Fruit fly (Drosophila melanogaster) whole organism, embryonic: Measurements from ENCODE around the gene spn-B.

Experiments
- B-H2 ChIP-seq: fragments of 200-800 bp; sonication (Bioruptor generic); optimal IDR thresholded peaks from 2 replicates; lab custom pipeline; 2018; ENCODE audit warnings: missing biosample characterization, mild to moderate bottlenecking, missing genetic modification characterization
- CG10431 ChIP-seq: fragments of 200-800 bp; sonication (Bioruptor generic); optimal IDR thresholded peaks from 3 replicates; lab custom pipeline; 2018; ENCODE audit warnings: missing biosample characterization, mild to moderate bottlenecking, missing genetic modification characterization
- CG10543 ChIP-seq: fragments of 200-800 bp; sonication (Bioruptor generic); optimal IDR thresholded peaks from 3 replicates; lab custom pipeline; 2017; ENCODE audit warnings: missing biosample characterization, mild to moderate bottlenecking, missing genetic modification characterization, moderate library complexity
- CG11085 ChIP-seq: fragments of 200-800 bp; sonication (Bioruptor generic); IDR thresholded peaks from 2 replicates; pipeline ENCODE4 v1.3.6; 2022; ENCODE audit warnings: missing biosample characterization, missing genetic modification characterization
- CG11504 ChIP-seq: fragments of 200-800 bp; sonication (Bioruptor generic); optimal IDR thresholded peaks from 3 replicates; lab custom pipeline; 2019; ENCODE audit warnings: missing biosample characterization, mild to moderate bottlenecking, missing genetic modification characterization, moderate library complexity
- CG13287 ChIP-seq: fragments of 200-800 bp; sonication (Bioruptor generic); IDR thresholded peaks from 2 replicates; pipeline ENCODE4 v1.3.6; 2022; ENCODE audit warnings: missing biosample characterization, missing genetic modification characterization; ENCODE audit not compliant: partially characterized antibody
- CG13894 ChIP-seq: fragments of 200-800 bp; sonication (Bioruptor generic); optimal IDR thresholded peaks from 3 replicates; lab custom pipeline; 2018; ENCODE audit warnings: missing biosample characterization, mild to moderate bottlenecking, missing genetic modification characterization, moderate library complexity
- CG15269 ChIP-seq: fragments of 200-800 bp; sonication (Bioruptor generic); optimal IDR thresholded peaks from 2 replicates; lab custom pipeline; 2018; ENCODE audit warnings: missing biosample characterization, mild to moderate bottlenecking, missing genetic modification characterization, moderate library complexity
- CG15479 ChIP-seq: fragments of 200-800 bp; sonication (Bioruptor generic); optimal IDR thresholded peaks from 3 replicates; lab custom pipeline; 2019; ENCODE audit warnings: missing biosample characterization, mild to moderate bottlenecking, missing genetic modification characterization, moderate library complexity
- CG17361 ChIP-seq: fragments of 200-800 bp; sonication (Bioruptor generic); IDR thresholded peaks from 3 replicates; pipeline ENCODE4 v1.3.6; 2022; ENCODE audit warnings: missing biosample characterization, missing genetic modification characterization
- CG18599 ChIP-seq: fragments of 200-800 bp; sonication (Bioruptor generic); optimal IDR thresholded peaks from 3 replicates; lab custom pipeline; 2017; ENCODE audit warnings: missing biosample characterization, missing genetic modification characterization, mild to moderate bottlenecking, moderate library complexity, missing genetic modification reagents
- CG2199 ChIP-seq: fragments of 200-800 bp; sonication (Bioruptor generic); IDR thresholded peaks from 3 replicates; pipeline ENCODE4 v1.3.6; 2022; ENCODE audit warnings: missing biosample characterization, missing genetic modification characterization
- CG32532 ChIP-seq: fragments of 200-800 bp; sonication (Bioruptor generic); IDR thresholded peaks from 2 replicates; pipeline ENCODE4 v1.3.6; 2022; ENCODE audit warnings: missing biosample characterization, missing genetic modification characterization
- CG5180 ChIP-seq: fragments of 200-800 bp; sonication (Bioruptor generic); optimal IDR thresholded peaks from 3 replicates; lab custom pipeline; 2017; ENCODE audit warnings: missing biosample characterization, missing genetic modification characterization, mild to moderate bottlenecking, moderate library complexity, missing genetic modification reagents
- CG6175 ChIP-seq: fragments of 200-800 bp; sonication (Bioruptor generic); IDR thresholded peaks from 3 replicates; pipeline ENCODE4 v1.3.6; 2022; ENCODE audit warnings: missing biosample characterization, missing genetic modification characterization
- CG6683 ChIP-seq: fragments of 200-800 bp; sonication (Bioruptor generic); optimal IDR thresholded peaks from 2 replicates; lab custom pipeline; 2017; ENCODE audit warnings: missing biosample characterization, mild to moderate bottlenecking, missing genetic modification characterization, missing genetic modification reagents
- CG6813 ChIP-seq: fragments of 200-800 bp; sonication (Bioruptor generic); optimal IDR thresholded peaks from 2 replicates; lab custom pipeline; 2017; ENCODE audit warnings: missing biosample characterization, missing genetic modification characterization, mild to moderate bottlenecking, moderate library complexity, missing genetic modification reagents
- CG7271 ChIP-seq: fragments of 200-800 bp; sonication (Bioruptor generic); optimal IDR thresholded peaks from 2 replicates; lab custom pipeline; 2018; ENCODE audit warnings: missing biosample characterization, mild to moderate bottlenecking, missing genetic modification characterization, moderate library complexity
- CG7839 ChIP-seq: fragments of 200-800 bp; sonication (Bioruptor generic); optimal IDR thresholded peaks from 3 replicates; lab custom pipeline; 2018; ENCODE audit warnings: missing biosample characterization, mild to moderate bottlenecking, missing genetic modification characterization, moderate library complexity
- CG9215 ChIP-seq: fragments of 200-800 bp; sonication (Bioruptor generic); IDR thresholded peaks from 2 replicates; pipeline ENCODE4 v1.3.6; 2022; ENCODE audit warnings: missing biosample characterization, missing genetic modification characterization
- CTCF ChIP-seq: fragments of 200-800 bp; sonication (Bioruptor generic); optimal IDR thresholded peaks from 2 replicates; lab custom pipeline; 2017; ENCODE audit warnings: missing biosample characterization, mild to moderate bottlenecking, missing genetic modification characterization, moderate library complexity
- D19A ChIP-seq: fragments of 200-800 bp; optimal IDR thresholded peaks from 3 replicates; lab custom pipeline; 2019; ENCODE audit warnings: missing biosample characterization, mild to moderate bottlenecking, missing genetic modification characterization, moderate library complexity
- GATAe ChIP-seq: fragments of 200-800 bp; sonication (Bioruptor generic); conservative IDR thresholded peaks from 2 replicates; pipeline ENCODE4 v1.3.6; 2022; ENCODE audit warnings: missing biosample characterization, missing genetic modification characterization
- Gsc ChIP-seq: fragments of 200-800 bp; sonication (Bioruptor generic); IDR thresholded peaks from 2 replicates; pipeline ENCODE4 v1.3.6; 2022; ENCODE audit warnings: missing biosample characterization, missing genetic modification characterization
- Hmr ChIP-seq: fragments of 200-800 bp; sonication (Bioruptor generic); optimal IDR thresholded peaks from 3 replicates; lab custom pipeline; 2017; ENCODE audit warnings: mild to moderate bottlenecking, missing biosample characterization, missing genetic modification reagents, missing genetic modification characterization
- Hr78 ChIP-seq, 2 experiments: fragments of 200-800 bp in 1 of 2; fragments of >200 bp in 1 of 2; sonication (Bioruptor generic) in 1 of 2; optimal IDR thresholded peaks; 2 replicates each; lab custom pipeline; 2017 to 2019; ENCODE audit warnings: missing biosample characterization in 2 of 2, missing genetic modification characterization in 2 of 2, mild to moderate bottlenecking in 1 of 2, moderate library complexity in 1 of 2
- Lim3 ChIP-seq: fragments of 200-800 bp; sonication (Bioruptor generic); IDR thresholded peaks from 2 replicates; pipeline ENCODE4 v1.3.6; 2022; ENCODE audit warnings: missing biosample characterization, missing genetic modification characterization
- MBD-R2 ChIP-seq: fragments of 200-800 bp; sonication (Bioruptor generic); IDR thresholded peaks from 2 replicates; pipeline ENCODE4 v1.3.6; 2022; ENCODE audit warnings: missing biosample characterization, missing genetic modification characterization
- Med ChIP-seq: fragments of 200-800 bp; sonication (Bioruptor generic); peaks from one replicate; lab custom pipeline; 2016; ENCODE audit warnings: missing biosample characterization, missing genetic modification characterization, mild to moderate bottlenecking, inconsistent platforms, moderate library complexity
- Myb ChIP-seq: fragments of 200-800 bp; sonication (Bioruptor generic); optimal IDR thresholded peaks from 2 replicates; lab custom pipeline; 2016; ENCODE audit warnings: missing biosample characterization, missing genetic modification characterization
- Optix ChIP-seq: fragments of 200-800 bp; sonication (Bioruptor generic); IDR thresholded peaks from 3 replicates; pipeline ENCODE4 v1.3.6; 2022; ENCODE audit warnings: missing biosample characterization, missing genetic modification characterization
- Rfx ChIP-seq: fragments of 200-800 bp; sonication (Bioruptor generic); IDR thresholded peaks from 2 replicates; pipeline ENCODE4 v1.3.6; 2022; ENCODE audit warnings: missing biosample characterization, missing genetic modification characterization
- ase ChIP-seq: fragments of 200-800 bp; sonication (Bioruptor generic); IDR thresholded peaks from 3 replicates; pipeline ENCODE4 v1.3.6; 2022; ENCODE audit warnings: missing biosample characterization, missing genetic modification characterization
- cwo ChIP-seq: fragments of 200-800 bp; sonication (Bioruptor generic); optimal IDR thresholded peaks from 3 replicates; lab custom pipeline; 2017; ENCODE audit warnings: missing biosample characterization, missing genetic modification characterization, mild to moderate bottlenecking, moderate library complexity, missing genetic modification reagents
- dpn ChIP-seq, 2 experiments: fragments of 200-800 bp; sonication (Bioruptor generic); optimal IDR thresholded peaks; 3 replicates each; lab custom pipeline; 2016; ENCODE audit warnings: missing biosample characterization in 2 of 2, missing genetic modification characterization in 2 of 2
- eve ChIP-seq, 2 experiments: fragments of >200 bp; optimal IDR thresholded peaks; 2 replicates each; lab custom pipeline; 2017; ENCODE audit warnings: missing biosample characterization in 2 of 2, missing genetic modification characterization in 2 of 2
- exex ChIP-seq: fragments of 200-800 bp; sonication (Bioruptor generic); optimal IDR thresholded peaks from 4 replicates; lab custom pipeline; 2018; ENCODE audit warnings: missing biosample characterization, mild to moderate bottlenecking, missing genetic modification characterization, moderate library complexity
- fd102C ChIP-seq: fragments of 200-800 bp; sonication (Bioruptor generic); optimal IDR thresholded peaks from 2 replicates; lab custom pipeline; 2018; ENCODE audit warnings: missing biosample characterization, mild to moderate bottlenecking, missing genetic modification characterization, moderate library complexity
- gsb ChIP-seq: fragments of 200-800 bp; sonication (Bioruptor generic); IDR thresholded peaks from 2 replicates; pipeline ENCODE4 v1.3.6; 2022; ENCODE audit warnings: missing biosample characterization, missing genetic modification characterization
- lov ChIP-seq, 2 experiments: fragments of 200-800 bp in 1 of 2; fragments of >200 bp in 1 of 2; sonication (Bioruptor generic) in 1 of 2; IDR thresholded peaks in 1 of 2; optimal IDR thresholded peaks in 1 of 2; 2 replicates in 1 of 2; 3 replicates in 1 of 2; pipeline versions ENCODE4 v1.3.6 to Lab custom; 2017 to 2022; ENCODE audit warnings: missing biosample characterization in 1 of 2, missing genetic modification characterization in 1 of 2
- pb ChIP-seq: fragments of 200-800 bp; sonication (Bioruptor generic); optimal IDR thresholded peaks from 3 replicates; lab custom pipeline; 2016; ENCODE audit warnings: missing biosample characterization, missing genetic modification characterization
- run ChIP-seq: fragments of 200-800 bp; sonication (Bioruptor generic); optimal IDR thresholded peaks from 3 replicates; lab custom pipeline; 2018; ENCODE audit warnings: missing biosample characterization, mild to moderate bottlenecking, missing genetic modification characterization
- salm ChIP-seq: fragments of 200-800 bp; sonication (Bioruptor generic); optimal IDR thresholded peaks from 2 replicates; lab custom pipeline; 2018; ENCODE audit warnings: missing biosample characterization, mild to moderate bottlenecking, missing genetic modification characterization
- sens ChIP-seq: fragments of 200-800 bp; sonication (Bioruptor generic); peaks from one replicate; lab custom pipeline; 2016; ENCODE audit warnings: missing biosample characterization, missing genetic modification characterization
- slp2 ChIP-seq: fragments of 200-800 bp; sonication (Bioruptor generic); optimal IDR thresholded peaks from 2 replicates; lab custom pipeline; 2016; ENCODE audit warnings: missing biosample characterization, missing genetic modification characterization
- sna ChIP-seq: fragments of 200-800 bp; sonication (Bioruptor generic); IDR thresholded peaks from 2 replicates; pipeline ENCODE4 v1.3.6; 2022; ENCODE audit warnings: missing biosample characterization, missing genetic modification characterization; ENCODE audit not compliant: partially characterized antibody
- stc ChIP-seq: fragments of 200-800 bp; sonication (Bioruptor generic); IDR thresholded peaks from 2 replicates; pipeline ENCODE4 v1.3.6; 2022; ENCODE audit warnings: missing biosample characterization, missing genetic modification characterization
- tap ChIP-seq: fragments of 200-800 bp; optimal IDR thresholded peaks from 3 replicates; lab custom pipeline; 2019; ENCODE audit warnings: missing biosample characterization, mild to moderate bottlenecking, missing genetic modification characterization, moderate library complexity
- tll ChIP-seq, 2 experiments: fragments of 200-800 bp in 1 of 2; fragments of >200 bp in 1 of 2; sonication (Bioruptor generic) in 1 of 2; optimal IDR thresholded peaks; 2 replicates each; lab custom pipeline; 2017 to 2019; ENCODE audit warnings: missing biosample characterization in 2 of 2, missing genetic modification characterization in 2 of 2, mild to moderate bottlenecking in 1 of 2, moderate library complexity in 1 of 2

The spn-B gene

DNA sequence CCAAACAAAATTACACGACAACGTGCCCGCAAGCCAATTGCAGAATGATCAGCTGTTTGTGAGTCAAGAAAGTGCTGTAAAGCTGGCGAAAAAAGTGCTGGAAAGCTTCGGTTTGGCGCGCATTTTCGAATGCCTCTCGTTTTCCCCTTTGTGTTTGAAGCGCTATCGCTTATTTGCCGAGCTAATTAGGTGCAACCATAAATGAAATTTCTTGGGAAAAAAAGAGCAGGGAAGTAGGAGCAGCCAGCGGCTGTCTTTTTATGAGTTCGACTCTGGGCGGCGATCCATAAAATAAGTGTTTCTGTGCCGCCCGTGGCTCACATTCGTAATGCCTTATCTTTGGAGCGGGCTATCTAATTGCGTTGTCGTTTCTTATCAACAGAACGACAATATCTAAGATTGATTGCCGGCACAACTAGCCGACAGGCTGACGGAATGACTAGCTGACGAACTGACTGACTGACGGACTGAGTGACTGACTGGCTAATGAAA lies 33.9 kb downstream of the spn-B start, which contains the start of gene Dnaaf5 (continued):
- TF ChIP-seq CG10543 (GFP tag; lab: Kevin White, UChicago): peak; percentile 70
- TF ChIP-seq pb: peak; percentile 15
- TF ChIP-seq stc (GFP tag; lab: Robert Waterston, UW): 0 out of 2 replicates have a peak, but pooled peaks have one; percentile 29
- TF ChIP-seq Myb (GFP tag; lab: Kevin White, UChicago): no peak
- peak; percentile 17; the same call in 1 of the 2 replicates for TF ChIP-seq Lim3 (GFP tag; lab: Robert Waterston, UW)
- TF ChIP-seq CG17361 (GFP tag; lab: Robert Waterston, UW): 0 out of 3 replicates have a peak, but pooled peaks have one; percentile 11
- peak in 1 of 2 experiments; percentile 42 for TF ChIP-seq Hr78 (GFP tag; optimal IDR thresholded peaks at IDR 0.05; lab: Kevin White, UChicago)
- no peak for TF ChIP-seq fd102C (GFP tag; lab: Kevin White, UChicago)
- peak; percentile 24; the same call in 1 of the 2 replicates for TF ChIP-seq CG13287 (GFP tag; lab: Robert Waterston, UW)
- peak; percentile 51; the same call in 1 of the 2 replicates for TF ChIP-seq MBD-R2
- TF ChIP-seq cwo (GFP tag; lab: Kevin White, UChicago): peak; percentile 50
- no peak for TF ChIP-seq eve (GFP tag; optimal IDR thresholded peaks at IDR 0.05; lab: Kevin White, UChicago)
- TF ChIP-seq salm (tag; lab: Kevin White, UChicago): no peak
- peak; percentile 83 for TF ChIP-seq Med (GFP tag; lab: Kevin White, UChicago)
- no peak for TF ChIP-seq gsb (GFP tag; lab: Robert Waterston, UW)
- peak in 1 of 2 experiments; percentile 25 for TF ChIP-seq dpn (GFP tag; optimal IDR thresholded peaks at IDR 0.05; lab: Kevin White, UChicago)
- peak; percentile 86 for TF ChIP-seq exex (tag; lab: Kevin White, UChicago)
- TF ChIP-seq run: no peak
- peak; percentile 58 for TF ChIP-seq lov (optimal IDR thresholded peaks at IDR 0.05; lab: Kevin White, UChicago)
- no peak for TF ChIP-seq lov (GFP tag; IDR thresholded peaks at IDR 0.05; lab: Robert Waterston, UW)
- TF ChIP-seq CG32532 (GFP tag; lab: Robert Waterston, UW): peak; percentile 20; the same call in 1 of the 2 replicates
- TF ChIP-seq CG11504 (tag; lab: Kevin White, UChicago): peak; percentile 69
- peak; percentile 67 for TF ChIP-seq sens
- no peak for TF ChIP-seq CG6683 (GFP tag; lab: Kevin White, UChicago)
- TF ChIP-seq D19A (tag; lab: Kevin White, UChicago): peak; percentile 5
- TF ChIP-seq CG13894 (tag; lab: Kevin White, UChicago): peak; percentile 20
- TF ChIP-seq tll (GFP tag; optimal IDR thresholded peaks at IDR 0.05; lab: Kevin White, UChicago): no peak
- peak; percentile 51 for TF ChIP-seq CG15479 (GFP tag; lab: Kevin White, UChicago)
- no peak for TF ChIP-seq CG11085
- no peak for TF ChIP-seq ase (GFP tag; lab: Robert Waterston, UW)
- 0 out of 3 replicates have a peak, but pooled peaks have one; percentile 29 for TF ChIP-seq CG2199 (GFP tag; lab: Robert Waterston, UW)
- peak; percentile 57 for TF ChIP-seq CG10431
- TF ChIP-seq CG15269 (tag; lab: Kevin White, UChicago): peak; percentile 1
- TF ChIP-seq Hmr (GFP tag; lab: Kevin White, UChicago): peak; percentile 7
- no peak for TF ChIP-seq CG9215 (GFP tag; lab: Robert Waterston, UW)
- TF ChIP-seq GATAe (GFP tag; lab: Robert Waterston, UW): peak; percentile 75
- no peak for TF ChIP-seq slp2 (GFP tag; lab: Kevin White, UChicago)
- TF ChIP-seq CG18599 (GFP tag; lab: Kevin White, UChicago): peak; percentile 51
- peak; percentile 42 for TF ChIP-seq CG5180 (GFP tag; lab: Kevin White, UChicago)
- peak; percentile 21 for TF ChIP-seq B-H2 (GFP tag; lab: Kevin White, UChicago)
- no peak for TF ChIP-seq CG7839 (tag; lab: Kevin White, UChicago)
- 0 out of 2 replicates have a peak, but pooled peaks have one; percentile 17 for TF ChIP-seq sna (GFP tag; lab: Robert Waterston, UW)
- no peak for TF ChIP-seq Optix
- no peak for TF ChIP-seq Gsc (GFP tag; lab: Robert Waterston, UW)
- no peak for TF ChIP-seq CG7271
- TF ChIP-seq Rfx (GFP tag; lab: Robert Waterston, UW): 0 out of 2 replicates have a peak, but pooled peaks have one; percentile 30
- peak; percentile 48; the same call in 1 of the 3 replicates for TF ChIP-seq CG6175 (GFP tag; lab: Robert Waterston, UW)
- TF ChIP-seq CTCF (GFP tag; lab: Kevin White, UChicago): peak; percentile 35
- no peak for TF ChIP-seq CG6813 (GFP tag; lab: Kevin White, UChicago)
- no peak for TF ChIP-seq tap (tag; lab: Kevin White, UChicago)
